Fruit fly (Drosophila melanogaster) ovary, adult (tissue): ENCODE results near the gene CG46309.
A peak's percentile ranks its signal among the peaks of the same experiment; 100 is the strongest.

ENCODE experiments used
- CG17801 ChIP-seq: fragments of 200-800 bp; optimal IDR thresholded peaks from 2 replicates; lab custom pipeline; 2019; ENCODE audit warnings: missing biosample characterization, mild to moderate bottlenecking, missing genetic modification characterization, moderate library complexity; ENCODE audit not compliant: partially characterized antibody

Gene CG46309

dm6 chr2L:16268107-16268539 is 16.5 kb upstream of the CG46309 start:
- peak; percentile 65 for TF ChIP-seq CG17801

- TF ChIP-seq CG17801 = no peak
These were observed 15.8 kb upstream of the CG46309 start for dm6 chr2L:16267159-16268065.

dm6 chr2L:16263723-16264122 is 12.1 kb upstream of the CG46309 start:
- TF ChIP-seq CG17801 = no peak

- TF ChIP-seq CG17801 = no peak
These were observed 10.1 kb upstream of the CG46309 start, which contains the start of the genes twe and CG4935 for dm6 chr2L:16261576-16262217. Gene twe, minus strand, starts transcription at chr2L:16261877. Gene CG4935, plus strand, starts transcription at chr2L:16262141.

- peak; percentile 97 for TF ChIP-seq CG17801
These were observed 5.9 kb upstream of the CG46309 start, which contains the start of the genes PRL-1 and EndoGI for dm6 chr2L:16257227-16258071. Gene PRL-1, minus strand, starts transcription at chr2L:16257606. Gene EndoGI, plus strand, starts transcription at chr2L:16257688.

- TF ChIP-seq CG17801 = no peak
These were observed 4.5 kb upstream of the CG46309 start for dm6 chr2L:16256118-16256435.

- no peak for TF ChIP-seq CG17801
These were observed 3.9 kb upstream of the CG46309 start for dm6 chr2L:16255232-16256117.

dm6 chr2L:16241639-16242038 is 9.9 kb downstream of the CG46309 start, which contains the start of gene CG42818:
Gene CG42818, plus strand, starts transcription at chr2L:16241939.
- no peak for TF ChIP-seq CG17801

- TF ChIP-seq CG17801 = no peak
These were observed 16.8 kb downstream of the CG46309 start for dm6 chr2L:16234817-16235216.

dm6 chr2L:16231265-16231664 is 20.3 kb downstream of the CG46309 start, which contains the start of gene Ca-Ma2d:
Gene Ca-Ma2d, plus strand, starts transcription at chr2L:16231475.
- no peak for TF ChIP-seq CG17801

dm6 chr2L:16223981-16224380 is 27.6 kb downstream of the CG46309 start:
- TF ChIP-seq CG17801 = no peak

dm6 chr2L:16216298-16216697 is 35.3 kb downstream of the CG46309 start:
- no peak for TF ChIP-seq CG17801

dm6 chr2L:16211159-16211558 is 40.4 kb downstream of the CG46309 start, which contains the start of gene CG31819:
Gene CG31819, plus strand, starts transcription at chr2L:16211459.
- TF ChIP-seq CG17801 = no peak

- no peak for TF ChIP-seq CG17801
These were observed 53.4 kb downstream of the CG46309 start for dm6 chr2L:16198150-16198549.
